Fruit fly (Drosophila melanogaster) whole organism, embryonic: ENCODE measurements around the gene Rad23.

Experiments used
- Adf1 ChIP-seq: fragments of 200-800 bp; sonication (Bioruptor generic); IDR thresholded peaks from 2 replicates; pipeline ENCODE4 v1.3.6; 2022; ENCODE audit warnings: missing biosample characterization, missing genetic modification characterization
- Atf-2 ChIP-seq: fragments of 200-800 bp; sonication (Bioruptor generic); optimal IDR thresholded peaks from 2 replicates; lab custom pipeline; 2016; ENCODE audit warnings: missing biosample characterization, missing genetic modification characterization
- Bdp1 ChIP-seq: fragments of 200-800 bp; sonication (Bioruptor generic); optimal IDR thresholded peaks from 3 replicates; lab custom pipeline; 2016; ENCODE audit warnings: missing biosample characterization, missing genetic modification characterization
- BtbVII ChIP-seq: fragments of 200-800 bp; sonication (Bioruptor generic); optimal IDR thresholded peaks from 3 replicates; lab custom pipeline; 2017; ENCODE audit warnings: missing biosample characterization, mild to moderate bottlenecking, missing genetic modification characterization
- CG10209 ChIP-seq: fragments of 200-800 bp; sonication (Bioruptor generic); optimal IDR thresholded peaks from 3 replicates; lab custom pipeline; 2017; ENCODE audit warnings: missing biosample characterization, mild to moderate bottlenecking, missing genetic modification characterization, missing genetic modification reagents
- CG11695 ChIP-seq: fragments of 200-800 bp; sonication (Bioruptor generic); IDR thresholded peaks from 3 replicates; pipeline ENCODE4 v1.3.6; 2022; ENCODE audit warnings: missing biosample characterization, missing genetic modification characterization
- CG12219 ChIP-seq: fragments of 200-800 bp; sonication (Bioruptor generic); optimal IDR thresholded peaks from 3 replicates; lab custom pipeline; 2018; ENCODE audit warnings: missing biosample characterization, mild to moderate bottlenecking, missing genetic modification characterization
- CG1233 ChIP-seq: fragments of 200-800 bp; sonication (Bioruptor generic); optimal IDR thresholded peaks from 4 replicates; lab custom pipeline; 2018; ENCODE audit warnings: missing biosample characterization, mild to moderate bottlenecking, missing genetic modification characterization
- CG14014 ChIP-seq: fragments of 200-800 bp; sonication (Bioruptor generic); IDR thresholded peaks from 2 replicates; pipeline ENCODE4 v1.3.6; 2022; ENCODE audit warnings: missing biosample characterization, missing genetic modification characterization
- CG14441 ChIP-seq: fragments of 200-800 bp; sonication (Bioruptor generic); IDR thresholded peaks from 2 replicates; pipeline ENCODE4 v1.3.6; 2022; ENCODE audit warnings: missing biosample characterization, missing genetic modification characterization
- CG17328 ChIP-seq: fragments of 200-800 bp; sonication (Bioruptor generic); IDR thresholded peaks from 2 replicates; pipeline ENCODE4 v1.3.6; 2022; ENCODE audit warnings: missing biosample characterization, missing genetic modification characterization
- CG18011 ChIP-seq: fragments of 200-800 bp; sonication (Bioruptor generic); optimal IDR thresholded peaks from 2 replicates; lab custom pipeline; 2017; ENCODE audit warnings: missing biosample characterization, missing genetic modification characterization, mild to moderate bottlenecking, moderate library complexity, missing genotype
- CG18476 ChIP-seq: fragments of 200-800 bp; sonication (Bioruptor generic); optimal IDR thresholded peaks from 2 replicates; lab custom pipeline; 2016; ENCODE audit warnings: missing biosample characterization, mild to moderate bottlenecking, missing genetic modification characterization
- CG2199 ChIP-seq: fragments of 200-800 bp; sonication (Bioruptor generic); IDR thresholded peaks from 3 replicates; pipeline ENCODE4 v1.3.6; 2022; ENCODE audit warnings: missing biosample characterization, missing genetic modification characterization
- CG2712 ChIP-seq: fragments of 200-800 bp; optimal IDR thresholded peaks from 3 replicates; lab custom pipeline; 2019; ENCODE audit warnings: missing biosample characterization, mild to moderate bottlenecking, missing genetic modification characterization, moderate library complexity
- CG30020 ChIP-seq: fragments of 200-800 bp; optimal IDR thresholded peaks from 2 replicates; lab custom pipeline; 2019; ENCODE audit warnings: missing biosample characterization, mild to moderate bottlenecking, missing genetic modification characterization, moderate library complexity
- CG31224 ChIP-seq: fragments of 200-800 bp; sonication (Bioruptor generic); IDR thresholded peaks from 2 replicates; pipeline ENCODE4 v1.3.6; 2022; ENCODE audit warnings: missing biosample characterization, missing genetic modification characterization
- CG3726 ChIP-seq: fragments of 200-800 bp; sonication (Bioruptor generic); IDR thresholded peaks from 3 replicates; pipeline ENCODE4, ENCODE4 v1.3.6; 2022; ENCODE audit warnings: missing biosample characterization, missing genetic modification characterization
- CG6272 ChIP-seq: fragments of 200-800 bp; sonication (Bioruptor generic); IDR thresholded peaks from 2 replicates; pipeline ENCODE4 v1.3.6; 2022; ENCODE audit warnings: missing biosample characterization, missing genetic modification characterization
- CG7357 ChIP-seq: fragments of 200-800 bp; sonication (Bioruptor generic); IDR thresholded peaks from 3 replicates; pipeline ENCODE4 v1.3.6; 2022; ENCODE audit warnings: missing biosample characterization, missing genetic modification characterization
- CG8388 ChIP-seq: fragments of 200-800 bp; sonication (Bioruptor generic); optimal IDR thresholded peaks from 2 replicates; lab custom pipeline; 2019; ENCODE audit warnings: missing biosample characterization, mild to moderate bottlenecking, missing genetic modification characterization, moderate library complexity
- CG9437 ChIP-seq: fragments of 200-800 bp; sonication (Bioruptor generic); optimal IDR thresholded peaks from 2 replicates; lab custom pipeline; 2018; ENCODE audit warnings: missing biosample characterization, mild to moderate bottlenecking, missing genetic modification characterization
- Chrac-16 ChIP-seq: fragments of 200-800 bp; sonication (Bioruptor generic); optimal IDR thresholded peaks from 3 replicates; lab custom pipeline; 2016; ENCODE audit warnings: missing biosample characterization, missing genetic modification characterization
- CoRest ChIP-seq: fragments of 200-800 bp; sonication (Bioruptor generic); optimal IDR thresholded peaks from 3 replicates; lab custom pipeline; 2018; ENCODE audit warnings: missing biosample characterization, mild to moderate bottlenecking, missing genetic modification characterization, moderate library complexity
- D19B ChIP-seq: fragments of 200-800 bp; sonication (Bioruptor generic); optimal IDR thresholded peaks from 2 replicates; lab custom pipeline; 2017; ENCODE audit warnings: missing biosample characterization, mild to moderate bottlenecking, missing genetic modification characterization
- Dip3 ChIP-seq: fragments of 200-800 bp; sonication (Bioruptor generic); optimal IDR thresholded peaks from 3 replicates; lab custom pipeline; 2016; ENCODE audit warnings: missing biosample characterization, missing genetic modification characterization
- ERR ChIP-seq: fragments of 200-800 bp; sonication (Bioruptor generic); optimal IDR thresholded peaks from 2 replicates; lab custom pipeline; 2016; ENCODE audit warnings: missing biosample characterization, missing genetic modification characterization
- HLH4C ChIP-seq: fragments of 200-800 bp; sonication (Bioruptor generic); IDR thresholded peaks from 3 replicates; pipeline ENCODE4 v1.3.6; 2022; ENCODE audit warnings: missing biosample characterization, missing genetic modification characterization; ENCODE audit not compliant: partially characterized antibody
- PHDP ChIP-seq: fragments of 200-800 bp; sonication (Bioruptor generic); optimal IDR thresholded peaks from 3 replicates; lab custom pipeline; 2018; ENCODE audit warnings: missing biosample characterization, mild to moderate bottlenecking, missing genetic modification characterization, moderate library complexity
- Pdp1 ChIP-seq, 2 experiments: fragments of 200-800 bp; sonication (Bioruptor generic); optimal IDR thresholded peaks; 3 replicates each; lab custom pipeline; 2016; ENCODE audit warnings: missing biosample characterization in 2 of 2, missing genetic modification characterization in 2 of 2, mild to moderate bottlenecking in 1 of 2, moderate library complexity in 1 of 2
- Sox102F ChIP-seq: fragments of 200-800 bp; sonication (Bioruptor generic); optimal IDR thresholded peaks from 2 replicates; lab custom pipeline; 2018; ENCODE audit warnings: missing biosample characterization, mild to moderate bottlenecking, missing genetic modification characterization, moderate library complexity
- ab ChIP-seq: fragments of 200-800 bp; sonication (Bioruptor generic); optimal IDR thresholded peaks from 2 replicates; lab custom pipeline; 2016; ENCODE audit warnings: missing biosample characterization, missing genetic modification characterization
- ato ChIP-seq: fragments of 200-800 bp; sonication (Bioruptor generic); IDR thresholded peaks from 2 replicates; pipeline ENCODE4 v1.3.6; 2022; ENCODE audit warnings: missing biosample characterization, missing genetic modification characterization; ENCODE audit not compliant: partially characterized antibody
- chif ChIP-seq, 2 experiments: fragments of 200-800 bp; sonication (Bioruptor generic); optimal IDR thresholded peaks; 3 replicates each; lab custom pipeline; 2016; ENCODE audit warnings: missing biosample characterization in 2 of 2, missing genetic modification characterization in 2 of 2
- gfzf ChIP-seq: fragments of 200-800 bp; sonication (Bioruptor generic); optimal IDR thresholded peaks from 2 replicates; lab custom pipeline; 2016; ENCODE audit warnings: missing biosample characterization, mild to moderate bottlenecking, missing genetic modification characterization, moderate library complexity
- grau ChIP-seq: fragments of 200-800 bp; optimal IDR thresholded peaks from 3 replicates; lab custom pipeline; 2019; ENCODE audit warnings: missing biosample characterization, mild to moderate bottlenecking, missing genetic modification characterization, moderate library complexity
- hbn ChIP-seq: fragments of 200-800 bp; sonication (Bioruptor generic); IDR thresholded peaks from 2 replicates; pipeline ENCODE4 v1.3.6; 2022; ENCODE audit warnings: missing biosample characterization, missing genetic modification characterization; ENCODE audit not compliant: partially characterized antibody
- klu ChIP-seq: fragments of 200-800 bp; sonication (Bioruptor generic); IDR thresholded peaks from 2 replicates; pipeline ENCODE4 v1.3.6; 2022; ENCODE audit warnings: missing biosample characterization, missing genetic modification characterization
- pum ChIP-seq: fragments of 200-800 bp; sonication (Bioruptor generic); optimal IDR thresholded peaks from 2 replicates; lab custom pipeline; 2016; ENCODE audit warnings: missing biosample characterization, missing genetic modification characterization
- pzg ChIP-seq: fragments of 200-800 bp; sonication (Bioruptor generic); optimal IDR thresholded peaks from 3 replicates; lab custom pipeline; 2018; ENCODE audit warnings: missing biosample characterization, mild to moderate bottlenecking, missing genetic modification characterization, moderate library complexity
- repo ChIP-seq: fragments of 200-800 bp; sonication (Bioruptor generic); optimal IDR thresholded peaks from 2 replicates; lab custom pipeline; 2016; ENCODE audit warnings: missing biosample characterization, missing genetic modification characterization
- row ChIP-seq: fragments of 200-800 bp; sonication (Bioruptor generic); IDR thresholded peaks from 3 replicates; pipeline ENCODE4 v1.3.6; 2022; ENCODE audit warnings: missing biosample characterization, missing genetic modification characterization
- sqz ChIP-seq: fragments of 200-800 bp; sonication (Bioruptor generic); optimal IDR thresholded peaks from 3 replicates; lab custom pipeline; 2018; ENCODE audit warnings: missing biosample characterization, mild to moderate bottlenecking, missing genetic modification characterization
- tap ChIP-seq: fragments of 200-800 bp; optimal IDR thresholded peaks from 3 replicates; lab custom pipeline; 2019; ENCODE audit warnings: missing biosample characterization, mild to moderate bottlenecking, missing genetic modification characterization, moderate library complexity

Gene Rad23

dm6 chr4:329119-329518 lies 21.2 kb downstream of the Rad23 start:
- TF ChIP-seq pzg (GFP tag; lab: Kevin White, UChicago): no peak
- TF ChIP-seq CG2199 (GFP tag; lab: Robert Waterston, UW): peak; percentile 91
- TF ChIP-seq CG30020: peak; percentile 56

dm6 chr4:332268-332667 lies 24.4 kb downstream of the Rad23 start:
- TF ChIP-seq CG2199 (GFP tag; lab: Robert Waterston, UW): 0 out of 3 replicates have a peak, but pooled peaks have one; percentile 9
- no peak for TF ChIP-seq CG6272 (GFP tag; lab: Robert Waterston, UW)
- no peak for TF ChIP-seq CG2712
- TF ChIP-seq D19B (GFP tag; lab: Kevin White, UChicago): peak; percentile 5
- no peak for TF ChIP-seq ERR
- TF ChIP-seq CG7357 (GFP tag; lab: Robert Waterston, UW): no peak

dm6 chr4:336021-336420 lies 28.1 kb downstream of the Rad23 start:
- TF ChIP-seq BtbVII (no peak), sqz (GFP tag; lab: Kevin White, UChicago) (no peak), CG18011 (GFP tag; lab: Kevin White, UChicago) (no peak), Dip3 (GFP tag; lab: Kevin White, UChicago) (no peak), CG11695 (GFP tag; lab: Robert Waterston, UW) (no peak), Pdp1 (GFP tag; optimal IDR thresholded peaks at IDR 0.05; lab: Kevin White, UChicago) (peak in 1 of 2 experiments; percentile 79)

dm6 chr4:358093-358929 lies 50.4 kb downstream of the Rad23 start, which contains the start of gene PMCA:
Gene PMCA (minus strand): TSS chr4:358917.
- TF ChIP-seq HLH4C (GFP tag; lab: Robert Waterston, UW) (peak; percentile 76), repo (GFP tag; lab: Kevin White, UChicago) (no peak), CG14441 (GFP tag; lab: Robert Waterston, UW) (no peak), CG18476 (GFP tag; lab: Kevin White, UChicago) (no peak), CG10209 (GFP tag; lab: Kevin White, UChicago) (no peak), CG1233 (GFP tag; lab: Kevin White, UChicago) (no peak), chif (GFP tag; optimal IDR thresholded peaks at IDR 0.05; lab: Kevin White, UChicago) (no peak), ato (GFP tag; lab: Robert Waterston, UW) (0 out of 2 replicates have a peak, but pooled peaks have one; percentile 60), CG8388 (no peak), Bdp1 (GFP tag; lab: Kevin White, UChicago) (no peak), gfzf (GFP tag; lab: Kevin White, UChicago) (peak; percentile 26), PHDP (tag; lab: Kevin White, UChicago) (no peak), klu (GFP tag; lab: Robert Waterston, UW) (no peak), pzg (GFP tag; lab: Kevin White, UChicago) (peak; percentile 61), row (GFP tag; lab: Robert Waterston, UW) (no peak; the same call in 2 of the 3 replicates), CG12219 (GFP tag; lab: Kevin White, UChicago) (no peak), pum (no peak), grau (tag; lab: Kevin White, UChicago) (no peak), CG17328 (no peak), ab (GFP tag; lab: Kevin White, UChicago) (no peak), Adf1 (GFP tag; lab: Robert Waterston, UW) (no peak), CG14014 (no peak), CoRest (tag; lab: Kevin White, UChicago) (no peak), CG30020 (peak; percentile 96), Chrac-16 (GFP tag; lab: Kevin White, UChicago) (no peak), CG9437 (GFP tag; lab: Kevin White, UChicago) (peak; percentile 98), tap (tag; lab: Kevin White, UChicago) (no peak), CG31224 (no peak), CG3726 (no peak), hbn (GFP tag; lab: Robert Waterston, UW) (peak; percentile 67), Atf-2 (GFP tag; lab: Kevin White, UChicago) (no peak), Sox102F (GFP tag; lab: Kevin White, UChicago) (no peak)
